Worm (Caenorhabditis elegans) whole organism, L2 larva: Measurements from ENCODE around the gene ada-2.
A peak's percentile ranks its signal among the peaks of the same experiment; 100 is the strongest.

Source experiments
- C34F6.9 ChIP-seq: fragments of 150-350 bp; optimal IDR thresholded peaks from 2 replicates; lab custom pipeline; 2014; ENCODE audit warnings: missing biosample characterization, missing genetic modification characterization
- R02D3.7 ChIP-seq: fragments of 150-350 bp; optimal IDR thresholded peaks from 2 replicates; lab custom pipeline; 2014; ENCODE audit warnings: missing biosample characterization, missing genetic modification characterization
- blmp-1 ChIP-seq: sonication (generic microtip); optimal IDR thresholded peaks from 2 replicates; lab custom pipeline; 2017; ENCODE audit warnings: missing genetic modification characterization, mild to moderate bottlenecking, missing compliant biosample characterization, antibody characterized with exemption, moderate library complexity; ENCODE audit not compliant: insufficient read depth
- gmeb-1 ChIP-seq: fragments of 150-350 bp; optimal IDR thresholded peaks from 2 replicates; lab custom pipeline; 2014; ENCODE audit warnings: missing biosample characterization, missing genetic modification characterization
- lin-11 ChIP-seq: fragments of 150-350 bp; sonication (generic microtip); optimal IDR thresholded peaks from 2 replicates; lab custom pipeline; 2014; ENCODE audit warnings: missing biosample characterization, missing genetic modification characterization, inconsistent platforms, mixed read lengths
- lsy-2 ChIP-seq, 2 experiments: fragments of 150-350 bp in 1 of 2; sonication (generic microtip) in 1 of 2; optimal IDR thresholded peaks; 2 replicates each; lab custom pipeline; 2014 to 2017; ENCODE audit warnings: missing biosample characterization in 2 of 2, missing genetic modification characterization in 2 of 2
- mab-5 ChIP-seq: fragments of 150-350 bp; optimal IDR thresholded peaks from 2 replicates; lab custom pipeline; 2014; ENCODE audit warnings: missing biosample characterization, missing genetic modification characterization
- nhr-129 ChIP-seq: fragments of 150-350 bp; optimal IDR thresholded peaks from 2 replicates; lab custom pipeline; 2014; ENCODE audit warnings: missing biosample characterization, missing genetic modification characterization
- nhr-21 ChIP-seq: fragments of 150-350 bp; optimal IDR thresholded peaks from 2 replicates; lab custom pipeline; 2014; ENCODE audit warnings: missing biosample characterization, missing genetic modification characterization
- sma-3 ChIP-seq: sonication (generic microtip); optimal IDR thresholded peaks from 2 replicates; lab custom pipeline; 2016; ENCODE audit warnings: missing genetic modification reagents, missing genetic modification characterization, missing compliant biosample characterization
- sma-9 ChIP-seq, 2 experiments: fragments of 150-350 bp in 1 of 2; sonication (generic microtip) in 1 of 2; optimal IDR thresholded peaks; 2 replicates each; lab custom pipeline; 2014 to 2016; ENCODE audit warnings: missing genetic modification characterization in 2 of 2, mild to moderate bottlenecking in 1 of 2, missing biosample characterization in 1 of 2, missing compliant biosample characterization in 1 of 2, missing genetic modification reagents in 1 of 2, moderate library complexity in 1 of 2
- unc-55 ChIP-seq: fragments of 150-350 bp; sonication (generic microtip); optimal IDR thresholded peaks from 3 replicates; lab custom pipeline; 2014; ENCODE audit warnings: missing biosample characterization, missing genetic modification reagents, missing genetic modification characterization
- unc-62 ChIP-seq: fragments of 150-350 bp; optimal IDR thresholded peaks from 2 replicates; lab custom pipeline; 2014; ENCODE audit warnings: missing biosample characterization, missing genetic modification reagents, missing genetic modification characterization

The ada-2 gene

ce11 chrII:7301670-7302151 is 49.7 kb downstream of the ada-2 start, which contains the start of gene cul-4:
Gene cul-4, plus strand, starts transcription at chrII:7302101.
- TF ChIP-seq unc-55 (GFP tag; lab: Kevin White, UChicago) (no peak), R02D3.7 (peak; percentile 26), mab-5 (peak; percentile 30), nhr-129 (tag; lab: Kevin White, UChicago) (peak; percentile 31), sma-3 (peak; percentile 71), C34F6.9 (peak; percentile 81), lsy-2 (tag; optimal IDR thresholded peaks at IDR 0.05; lab: Kevin White, UChicago) (peak in 1 of 2 experiments; percentile 74), nhr-21 (tag; lab: Kevin White, UChicago) (peak; percentile 41), gmeb-1 (tag; lab: Kevin White, UChicago) (peak; percentile 79), lin-11 (no peak), sma-9 (GFP tag; optimal IDR thresholded peaks at IDR 0.05; lab: Kevin White, UChicago) (peak; percentile 91), sma-9 (tag; optimal IDR thresholded peaks at IDR 0.05; lab: Kevin White, UChicago) (no peak), unc-62 (GFP tag; lab: Kevin White, UChicago) (no peak), blmp-1 (tag; lab: Kevin White, UChicago) (peak; percentile 27)
- TF ChIP-seq, all 48 proteins: peak for 10
